Comparison of ENCODE assay signal across 1 fruit fly cellular context in genomic region chrX:9118961-9119633, dm6.
TF ChIP-seq lines count a peak whose summit lies in the region.

No protein-coding gene starts in this region.

TF ChIP-seq in whole organism, embryonic, 481 proteins besides CTCF, POLR2A, EP300 and RAD21 (continued from another document and continues in another):
- TF ChIP-seq aop (GFP tag; IDR thresholded peaks at IDR 0.05; lab: Robert Waterston, UW), result no peak
- TF ChIP-seq Bteb2 (GFP tag; optimal IDR thresholded peaks at IDR 0.05; lab: Kevin White, UChicago), result no peak
- no peak for TF ChIP-seq cato (GFP tag; optimal IDR thresholded peaks at IDR 0.05; lab: Kevin White, UChicago; ENCODE audit: borderline replicate concordance)
- TF ChIP-seq CG13287 (GFP tag; IDR thresholded peaks at IDR 0.05; lab: Robert Waterston, UW; ENCODE audit: partially characterized antibody), result no peak
- TF ChIP-seq CG17385 (GFP tag; optimal IDR thresholded peaks at IDR 0.05; lab: Kevin White, UChicago), result peak; percentile 54
- TF ChIP-seq CrebB (tag; optimal IDR thresholded peaks at IDR 0.05; lab: Kevin White, UChicago), result no peak
- no peak for TF ChIP-seq Sin3A (optimal IDR thresholded peaks at IDR 0.05; lab: Kevin White, UChicago)
- TF ChIP-seq CG17568 (GFP tag; optimal IDR thresholded peaks at IDR 0.05; lab: Kevin White, UChicago), result no peak
- TF ChIP-seq Mad (GFP tag; optimal IDR thresholded peaks at IDR 0.05; lab: Kevin White, UChicago), result no peak
- TF ChIP-seq Doc2 (GFP tag; IDR thresholded peaks at IDR 0.05; lab: Robert Waterston, UW), result no peak
- TF ChIP-seq zen (tag; optimal IDR thresholded peaks at IDR 0.05; lab: Kevin White, UChicago), result no peak
- no peak for TF ChIP-seq CG11723 (GFP tag; optimal IDR thresholded peaks at IDR 0.05; lab: Kevin White, UChicago)
- no peak for TF ChIP-seq CG15601 (tag; optimal IDR thresholded peaks at IDR 0.05; lab: Kevin White, UChicago)
- TF ChIP-seq CG30020 (tag; optimal IDR thresholded peaks at IDR 0.05; lab: Kevin White, UChicago), result no peak
- no peak for TF ChIP-seq CG7372 (GFP tag; IDR thresholded peaks at IDR 0.05; lab: Robert Waterston, UW)
- peak; percentile 10 for TF ChIP-seq fd64A (GFP tag; optimal IDR thresholded peaks at IDR 0.05; lab: Kevin White, UChicago)
- TF ChIP-seq rib (GFP tag; IDR thresholded peaks at IDR 0.05; lab: Robert Waterston, UW), result no peak
- TF ChIP-seq ATbp (GFP tag; optimal IDR thresholded peaks at IDR 0.05; lab: Kevin White, UChicago), result no peak
- no peak for TF ChIP-seq exex (tag; optimal IDR thresholded peaks at IDR 0.05; lab: Kevin White, UChicago)
- TF ChIP-seq CG10431 (GFP tag; optimal IDR thresholded peaks at IDR 0.05; lab: Kevin White, UChicago), result no peak
- no peak for TF ChIP-seq CG9215 (GFP tag; IDR thresholded peaks at IDR 0.05; lab: Robert Waterston, UW)
- no peak for TF ChIP-seq CG8290 (GFP tag; optimal IDR thresholded peaks at IDR 0.05; lab: Kevin White, UChicago)
- TF ChIP-seq CG8290 (tag; optimal IDR thresholded peaks at IDR 0.05; lab: Kevin White, UChicago), result peak in 1 of 2 experiments; percentile 0
- no peak for TF ChIP-seq ab (GFP tag; optimal IDR thresholded peaks at IDR 0.05; lab: Kevin White, UChicago)
- 0 out of 2 replicates have a peak, but pooled peaks have one; percentile 13 for TF ChIP-seq ranshi (GFP tag; IDR thresholded peaks at IDR 0.05; lab: Robert Waterston, UW)
- TF ChIP-seq h (optimal IDR thresholded peaks at IDR 0.05; lab: Kevin White, UChicago), result no peak
- TF ChIP-seq Oaz (GFP tag; IDR thresholded peaks at IDR 0.05; lab: Robert Waterston, UW), result no peak
- no peak for TF ChIP-seq CG12659 (GFP tag; optimal IDR thresholded peaks at IDR 0.05; lab: Kevin White, UChicago)
- no peak for TF ChIP-seq Dek (tag; optimal IDR thresholded peaks at IDR 0.05; lab: Kevin White, UChicago)
- no peak for TF ChIP-seq ERR (GFP tag; optimal IDR thresholded peaks at IDR 0.05; lab: Kevin White, UChicago)
- TF ChIP-seq CG10321 (GFP tag; IDR thresholded peaks at IDR 0.05; lab: Robert Waterston, UW), result no peak
- TF ChIP-seq CG12744 (GFP tag; optimal IDR thresholded peaks at IDR 0.05; lab: Kevin White, UChicago), result no peak
- TF ChIP-seq pho (GFP tag; optimal IDR thresholded peaks at IDR 0.05; lab: Kevin White, UChicago), result no peak
- no peak for TF ChIP-seq CHES-1-like (GFP tag; optimal IDR thresholded peaks at IDR 0.05; lab: Kevin White, UChicago)
- no peak for TF ChIP-seq CG12299 (tag; optimal IDR thresholded peaks at IDR 0.05; lab: Kevin White, UChicago)
- no peak for TF ChIP-seq Sox102F (GFP tag; optimal IDR thresholded peaks at IDR 0.05; lab: Kevin White, UChicago)
- TF ChIP-seq CG5180 (GFP tag; optimal IDR thresholded peaks at IDR 0.05; lab: Kevin White, UChicago), result peak; percentile 97
- peak; percentile 65 for TF ChIP-seq CG18599 (GFP tag; optimal IDR thresholded peaks at IDR 0.05; lab: Kevin White, UChicago)
- peak; percentile 47 for TF ChIP-seq CG14710 (tag; optimal IDR thresholded peaks at IDR 0.05; lab: Kevin White, UChicago)
- no peak for TF ChIP-seq CG5245 (GFP tag; optimal IDR thresholded peaks at IDR 0.05; lab: Kevin White, UChicago)
- TF ChIP-seq D (optimal IDR thresholded peaks at IDR 0.05; lab: Kevin White, UChicago), result no peak
- peak; percentile 59 for TF ChIP-seq D (GFP tag; optimal IDR thresholded peaks at IDR 0.05; lab: Kevin White, UChicago)
- peak; percentile 14 for TF ChIP-seq CG1792 (GFP tag; optimal IDR thresholded peaks at IDR 0.05; lab: Kevin White, UChicago)
- peak; percentile 20 for TF ChIP-seq NK7.1 (GFP tag; optimal IDR thresholded peaks at IDR 0.05; lab: Kevin White, UChicago)
- no peak for TF ChIP-seq CG6689 (GFP tag; IDR thresholded peaks at IDR 0.05; lab: Robert Waterston, UW)
- TF ChIP-seq ase (GFP tag; IDR thresholded peaks at IDR 0.05; lab: Robert Waterston, UW), result no peak
- TF ChIP-seq CG3726 (GFP tag; IDR thresholded peaks at IDR 0.05; lab: Robert Waterston, UW), result no peak
- no peak for TF ChIP-seq org-1 (GFP tag; optimal IDR thresholded peaks at IDR 0.05; lab: Kevin White, UChicago)
- TF ChIP-seq CG10274 (GFP tag; optimal IDR thresholded peaks at IDR 0.05; lab: Kevin White, UChicago), result peak; percentile 20
- TF ChIP-seq tap (tag; optimal IDR thresholded peaks at IDR 0.05; lab: Kevin White, UChicago), result peak; percentile 69
- TF ChIP-seq CG8944 (GFP tag; optimal IDR thresholded peaks at IDR 0.05; lab: Kevin White, UChicago), result no peak
- TF ChIP-seq Ets65A (GFP tag; lab: Kevin White, UChicago), result no peak
- no peak for TF ChIP-seq CG12071 (GFP tag; optimal IDR thresholded peaks at IDR 0.05; lab: Kevin White, UChicago)
- TF ChIP-seq knrl (GFP tag; IDR thresholded peaks at IDR 0.05; lab: Robert Waterston, UW; ENCODE audit: partially characterized antibody), result no peak
- TF ChIP-seq CG1647 (GFP tag; optimal IDR thresholded peaks at IDR 0.05; lab: Kevin White, UChicago), result no peak
- peak; percentile 12 to 17 for TF ChIP-seq Pdp1 (GFP tag; optimal IDR thresholded peaks at IDR 0.05; lab: Kevin White, UChicago)
- TF ChIP-seq Dad (GFP tag; optimal IDR thresholded peaks at IDR 0.05; lab: Kevin White, UChicago), result no peak
- no peak for TF ChIP-seq stwl (tag; optimal IDR thresholded peaks at IDR 0.05; lab: Kevin White, UChicago)
- TF ChIP-seq Hmx (GFP tag; optimal IDR thresholded peaks at IDR 0.05; lab: Kevin White, UChicago), result no peak
- no peak for TF ChIP-seq Hey (tag; optimal IDR thresholded peaks at IDR 0.05; lab: Kevin White, UChicago)
- TF ChIP-seq CG7357 (GFP tag; IDR thresholded peaks at IDR 0.05; lab: Robert Waterston, UW), result no peak
- TF ChIP-seq CG10959 (GFP tag; IDR thresholded peaks at IDR 0.05; lab: Robert Waterston, UW), result no peak
- peak; percentile 80 for TF ChIP-seq CG2678 (tag; optimal IDR thresholded peaks at IDR 0.05; lab: Kevin White, UChicago)
- TF ChIP-seq Stat92E (GFP tag; optimal IDR thresholded peaks at IDR 0.05; lab: Kevin White, UChicago), result no peak
- TF ChIP-seq PHDP (tag; optimal IDR thresholded peaks at IDR 0.05; lab: Kevin White, UChicago), result no peak
- TF ChIP-seq CG17359 (tag; optimal IDR thresholded peaks at IDR 0.05; lab: Kevin White, UChicago), result peak; percentile 53
- no peak for TF ChIP-seq CG5953 (GFP tag; IDR thresholded peaks at IDR 0.05; lab: Robert Waterston, UW)
- TF ChIP-seq cad (GFP tag; optimal IDR thresholded peaks at IDR 0.05; lab: Kevin White, UChicago), result no peak
- TF ChIP-seq slp2 (GFP tag; optimal IDR thresholded peaks at IDR 0.05; lab: Kevin White, UChicago), result peak; percentile 20
- TF ChIP-seq ftz-f1 (GFP tag; optimal IDR thresholded peaks at IDR 0.05; lab: Kevin White, UChicago), result no peak
- no peak for TF ChIP-seq CG4360 (GFP tag; IDR thresholded peaks at IDR 0.05; lab: Robert Waterston, UW)
- no peak for TF ChIP-seq schlank (tag; optimal IDR thresholded peaks at IDR 0.05; lab: Kevin White, UChicago)
- no peak for TF ChIP-seq dm (GFP tag; optimal IDR thresholded peaks at IDR 0.05; lab: Kevin White, UChicago)
- no peak for TF ChIP-seq dati (GFP tag; IDR thresholded peaks at IDR 0.05; lab: Robert Waterston, UW)
- TF ChIP-seq CG13894 (tag; optimal IDR thresholded peaks at IDR 0.05; lab: Kevin White, UChicago), result no peak
- TF ChIP-seq dimm (GFP tag; IDR thresholded peaks at IDR 0.05; lab: Robert Waterston, UW), result no peak
- TF ChIP-seq CG9876 (GFP tag; optimal IDR thresholded peaks at IDR 0.05; lab: Kevin White, UChicago), result no peak
- no peak for TF ChIP-seq gcm2 (GFP tag; optimal IDR thresholded peaks at IDR 0.05; lab: Kevin White, UChicago)
- no peak for TF ChIP-seq tll (GFP tag; optimal IDR thresholded peaks at IDR 0.05; lab: Kevin White, UChicago)
- TF ChIP-seq seq (GFP tag; IDR thresholded peaks at IDR 0.05; lab: Robert Waterston, UW), result no peak
- no peak for TF ChIP-seq CG17612 (GFP tag; IDR thresholded peaks at IDR 0.05; lab: Robert Waterston, UW)
- no peak for TF ChIP-seq CG12236 (GFP tag; optimal IDR thresholded peaks at IDR 0.05; lab: Kevin White, UChicago)
- no peak for TF ChIP-seq wdn (GFP tag; IDR thresholded peaks at IDR 0.05; lab: Robert Waterston, UW)
- no peak for TF ChIP-seq CG33557 (GFP tag; optimal IDR thresholded peaks at IDR 0.05; lab: Kevin White, UChicago)
- peak; percentile 28 for TF ChIP-seq cwo (GFP tag; optimal IDR thresholded peaks at IDR 0.05; lab: Kevin White, UChicago)
- no peak for TF ChIP-seq CG1832 (GFP tag; optimal IDR thresholded peaks at IDR 0.05; lab: Kevin White, UChicago)
- peak; percentile 58 for TF ChIP-seq Med (GFP tag; lab: Kevin White, UChicago)
- TF ChIP-seq gfzf (GFP tag; optimal IDR thresholded peaks at IDR 0.05; lab: Kevin White, UChicago), result no peak
- TF ChIP-seq CG16779 (GFP tag; IDR thresholded peaks at IDR 0.05; lab: Robert Waterston, UW), result no peak
- no peak for TF ChIP-seq CG43689 (GFP tag; IDR thresholded peaks at IDR 0.05; lab: Robert Waterston, UW)
- TF ChIP-seq sens (GFP tag; lab: Kevin White, UChicago), result peak; percentile 90
- TF ChIP-seq CG4282 (GFP tag; optimal IDR thresholded peaks at IDR 0.05; lab: Kevin White, UChicago), result no peak
- no peak for TF ChIP-seq CG2116 (GFP tag; optimal IDR thresholded peaks at IDR 0.05; lab: Kevin White, UChicago)
- no peak for TF ChIP-seq fd102C (GFP tag; optimal IDR thresholded peaks at IDR 0.05; lab: Kevin White, UChicago)
- no peak for TF ChIP-seq CG7928 (GFP tag; optimal IDR thresholded peaks at IDR 0.05; lab: Kevin White, UChicago)
- no peak for TF ChIP-seq CG15269 (tag; optimal IDR thresholded peaks at IDR 0.05; lab: Kevin White, UChicago)
- peak; percentile 29 for TF ChIP-seq trem (tag; optimal IDR thresholded peaks at IDR 0.05; lab: Kevin White, UChicago)
- TF ChIP-seq croc (GFP tag; conservative IDR thresholded peaks at IDR 0.05; lab: Robert Waterston, UW), result no peak
- TF ChIP-seq Hr39 (optimal IDR thresholded peaks at IDR 0.05; lab: Kevin White, UChicago), result no peak
- TF ChIP-seq CG14667 (GFP tag; IDR thresholded peaks at IDR 0.05; lab: Robert Waterston, UW), result peak; percentile 30; the same call in 1 of the 2 replicates
- TF ChIP-seq tio (GFP tag; optimal IDR thresholded peaks at IDR 0.05; lab: Kevin White, UChicago), result no peak
- TF ChIP-seq nmo (GFP tag; optimal IDR thresholded peaks at IDR 0.05; lab: Kevin White, UChicago), result peak; percentile 68
- TF ChIP-seq CG33213 (GFP tag; optimal IDR thresholded peaks at IDR 0.05; lab: Kevin White, UChicago), result no peak
- TF ChIP-seq vfl (GFP tag; optimal IDR thresholded peaks at IDR 0.05; lab: Kevin White, UChicago), result no peak
- peak; percentile 55 for TF ChIP-seq Sox100B (GFP tag; optimal IDR thresholded peaks at IDR 0.05; lab: Kevin White, UChicago)
- TF ChIP-seq gem (tag; optimal IDR thresholded peaks at IDR 0.05; lab: Kevin White, UChicago), result no peak
- no peak for TF ChIP-seq CG17802 (tag; optimal IDR thresholded peaks at IDR 0.05; lab: Kevin White, UChicago)
- TF ChIP-seq amos (GFP tag; IDR thresholded peaks at IDR 0.05; lab: Robert Waterston, UW; ENCODE audit: partially characterized antibody), result no peak
- TF ChIP-seq Eip74EF (GFP tag; optimal IDR thresholded peaks at IDR 0.05; lab: Kevin White, UChicago), result peak in 1 of 2 experiments; percentile 74
- peak; percentile 21 for TF ChIP-seq CG1233 (GFP tag; optimal IDR thresholded peaks at IDR 0.05; lab: Kevin White, UChicago)
- peak; percentile 76 for TF ChIP-seq dmrt99B (tag; optimal IDR thresholded peaks at IDR 0.05; lab: Kevin White, UChicago)
- TF ChIP-seq CG3065 (GFP tag; optimal IDR thresholded peaks at IDR 0.05; lab: Kevin White, UChicago), result no peak
- TF ChIP-seq CG7271 (tag; optimal IDR thresholded peaks at IDR 0.05; lab: Kevin White, UChicago), result no peak
- TF ChIP-seq stc (GFP tag; IDR thresholded peaks at IDR 0.05; lab: Robert Waterston, UW), result no peak
- no peak for TF ChIP-seq eyg (GFP tag; optimal IDR thresholded peaks at IDR 0.05; lab: Kevin White, UChicago)
- TF ChIP-seq CG17361 (GFP tag; IDR thresholded peaks at IDR 0.05; lab: Robert Waterston, UW), result no peak; the same call in 1 of the 3 replicates
- no peak for TF ChIP-seq Dip2 (GFP tag; IDR thresholded peaks at IDR 0.05; lab: Robert Waterston, UW)
- no peak for TF ChIP-seq grn (GFP tag; optimal IDR thresholded peaks at IDR 0.05; lab: Kevin White, UChicago)
- TF ChIP-seq CG7786 (GFP tag; optimal IDR thresholded peaks at IDR 0.05; lab: Kevin White, UChicago), result no peak
- TF ChIP-seq CG9797 (GFP tag; optimal IDR thresholded peaks at IDR 0.05; lab: Kevin White, UChicago), result no peak
- TF ChIP-seq kah (GFP tag; optimal IDR thresholded peaks at IDR 0.05; lab: Kevin White, UChicago), result peak; percentile 3
- TF ChIP-seq CG9727 (GFP tag; optimal IDR thresholded peaks at IDR 0.05; lab: Kevin White, UChicago), result peak; percentile 26
- no peak for TF ChIP-seq bbx (GFP tag; IDR thresholded peaks at IDR 0.05; lab: Robert Waterston, UW; ENCODE audit: partially characterized antibody)
- no peak for TF ChIP-seq Lhr (GFP tag; optimal IDR thresholded peaks at IDR 0.05; lab: Kevin White, UChicago)
- peak; percentile 21 for TF ChIP-seq Deaf1 (tag; optimal IDR thresholded peaks at IDR 0.05; lab: Kevin White, UChicago)
- TF ChIP-seq pita (GFP tag; optimal IDR thresholded peaks at IDR 0.05; lab: Kevin White, UChicago), result no peak
- TF ChIP-seq unc-4 (GFP tag; IDR thresholded peaks at IDR 0.05; lab: Robert Waterston, UW; ENCODE audit: partially characterized antibody), result no peak
- TF ChIP-seq mld (GFP tag; IDR thresholded peaks at IDR 0.05; lab: Robert Waterston, UW; ENCODE audit: partially characterized antibody), result no peak
- TF ChIP-seq CG18011 (GFP tag; optimal IDR thresholded peaks at IDR 0.05; lab: Kevin White, UChicago), result no peak
- TF ChIP-seq tin (GFP tag; optimal IDR thresholded peaks at IDR 0.05; lab: Kevin White, UChicago), result peak; percentile 35
- no peak for TF ChIP-seq pzg (GFP tag; optimal IDR thresholded peaks at IDR 0.05; lab: Kevin White, UChicago)
- TF ChIP-seq CG4424 (GFP tag; optimal IDR thresholded peaks at IDR 0.05; lab: Kevin White, UChicago), result peak; percentile 54
- TF ChIP-seq gce (GFP tag; IDR thresholded peaks at IDR 0.05; lab: Robert Waterston, UW), result no peak
- no peak for TF ChIP-seq usp (GFP tag; optimal IDR thresholded peaks at IDR 0.05; lab: Kevin White, UChicago)
- TF ChIP-seq E2f2 (GFP tag; IDR thresholded peaks at IDR 0.05; lab: Robert Waterston, UW), result no peak
- no peak for TF ChIP-seq jing (GFP tag; optimal IDR thresholded peaks at IDR 0.05; lab: Kevin White, UChicago)
- TF ChIP-seq CG18476 (GFP tag; optimal IDR thresholded peaks at IDR 0.05; lab: Kevin White, UChicago), result no peak
- TF ChIP-seq Doc3 (GFP tag; IDR thresholded peaks at IDR 0.05; lab: Robert Waterston, UW; ENCODE audit: partially characterized antibody), result no peak
- peak; percentile 38 for TF ChIP-seq Camta (GFP tag; optimal IDR thresholded peaks at IDR 0.05; lab: Kevin White, UChicago)
- peak; percentile 32; the same call in 1 of the 3 replicates for TF ChIP-seq so (GFP tag; IDR thresholded peaks at IDR 0.05; lab: Robert Waterston, UW)
